Worm (Caenorhabditis elegans): ENCODE data around the gene Y73B6BL.289.

DNA sequence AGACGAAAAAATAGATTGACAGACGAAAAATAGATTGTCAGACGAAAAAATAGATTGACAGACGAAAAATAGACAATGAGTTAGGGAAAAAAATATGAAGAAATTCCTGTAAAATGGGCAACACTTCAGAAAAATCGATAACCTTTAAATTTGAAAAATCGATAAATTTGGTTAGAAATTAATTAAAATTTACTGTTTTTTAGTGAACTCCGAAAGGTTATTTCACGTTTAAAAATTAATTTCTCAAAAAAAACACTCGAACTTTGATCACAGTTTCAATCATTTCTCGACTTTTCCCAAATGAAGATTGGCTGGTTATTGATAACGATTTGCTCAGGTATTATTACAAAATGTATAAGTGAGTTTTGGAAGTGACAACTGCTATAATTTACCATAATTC is 39.9 kb upstream of the Y73B6BL.289 start, which contains the start of gene csp-2:
- TF ChIP-seq zag-1 (tag; optimal IDR thresholded peaks at IDR 0.05), result no peak
- TF ChIP-seq dpl-1 (GFP tag; optimal IDR thresholded peaks at IDR 0.05), result no peak
- no peak for TF ChIP-seq hlh-30 (tag; optimal IDR thresholded peaks at IDR 0.05; ENCODE audit: insufficient read depth)
- TF ChIP-seq F44E2.7 (GFP tag; IDR thresholded peaks at IDR 0.05), result no peak
- TF ChIP-seq lin-13 (GFP tag; optimal IDR thresholded peaks at IDR 0.05), result no peak
- no peak for TF ChIP-seq nhr-77 (tag; optimal IDR thresholded peaks at IDR 0.05)
- no peak for TF ChIP-seq pqm-1 (tag; optimal IDR thresholded peaks at IDR 0.05)
- TF ChIP-seq unc-62 (GFP tag; optimal IDR thresholded peaks at IDR 0.05 in 1 of 2), result no peak
- TF ChIP-seq unc-62 (tag; optimal IDR thresholded peaks at IDR 0.05), result no peak

Data from whole organism, L4 larva.